Fruit fly (Drosophila melanogaster) whole organism, embryonic: ENCODE results near the gene CG2767.

ENCODE experiments used
- Atf-2 ChIP-seq: fragments of 200-800 bp; sonication (Bioruptor generic); optimal IDR thresholded peaks from 2 replicates; lab custom pipeline; 2016; ENCODE audit warnings: missing biosample characterization, missing genetic modification characterization
- BEAF-32 ChIP-seq: fragments of 200-800 bp; sonication (Bioruptor generic); optimal IDR thresholded peaks from 3 replicates; lab custom pipeline; 2017; ENCODE audit warnings: missing biosample characterization, missing genetic modification characterization, mild to moderate bottlenecking, moderate library complexity, missing genetic modification reagents
- CG11504 ChIP-seq: fragments of 200-800 bp; sonication (Bioruptor generic); optimal IDR thresholded peaks from 3 replicates; lab custom pipeline; 2019; ENCODE audit warnings: missing biosample characterization, mild to moderate bottlenecking, missing genetic modification characterization, moderate library complexity
- CG12219 ChIP-seq: fragments of 200-800 bp; sonication (Bioruptor generic); optimal IDR thresholded peaks from 3 replicates; lab custom pipeline; 2018; ENCODE audit warnings: missing biosample characterization, mild to moderate bottlenecking, missing genetic modification characterization
- CG12236 ChIP-seq: fragments of 200-800 bp; sonication (Bioruptor generic); optimal IDR thresholded peaks from 2 replicates; lab custom pipeline; 2016; ENCODE audit warnings: missing biosample characterization, missing genetic modification characterization
- CG12744 ChIP-seq: fragments of 200-800 bp; sonication (Bioruptor generic); optimal IDR thresholded peaks from 2 replicates; lab custom pipeline; 2016; ENCODE audit warnings: missing biosample characterization, missing genetic modification characterization
- CG15601 ChIP-seq: fragments of 200-800 bp; sonication (Bioruptor generic); optimal IDR thresholded peaks from 3 replicates; lab custom pipeline; 2019; ENCODE audit warnings: missing biosample characterization, mild to moderate bottlenecking, missing genetic modification characterization, moderate library complexity
- CG1647 ChIP-seq: fragments of 200-800 bp; sonication (Bioruptor generic); optimal IDR thresholded peaks from 3 replicates; lab custom pipeline; 2016; ENCODE audit warnings: missing biosample characterization, missing genetic modification characterization
- CG17568 ChIP-seq: fragments of 200-800 bp; sonication (Bioruptor generic); optimal IDR thresholded peaks from 2 replicates; lab custom pipeline; 2018; ENCODE audit warnings: missing biosample characterization, mild to moderate bottlenecking, missing genetic modification characterization, moderate library complexity
- CG2678 ChIP-seq: fragments of 200-800 bp; sonication (Bioruptor generic); optimal IDR thresholded peaks from 3 replicates; lab custom pipeline; 2019; ENCODE audit warnings: missing biosample characterization, mild to moderate bottlenecking, missing genetic modification characterization, moderate library complexity
- CG2889 ChIP-seq: fragments of 200-800 bp; sonication (Bioruptor generic); IDR thresholded peaks from 3 replicates; pipeline ENCODE4 v1.3.6; 2022; ENCODE audit warnings: missing biosample characterization, missing genetic modification characterization
- CG30403 ChIP-seq: fragments of 200-800 bp; sonication (Bioruptor generic); optimal IDR thresholded peaks from 3 replicates; lab custom pipeline; 2016; ENCODE audit warnings: missing biosample characterization, missing genetic modification characterization
- CG3065 ChIP-seq: fragments of 200-800 bp; sonication (Bioruptor generic); optimal IDR thresholded peaks from 2 replicates; lab custom pipeline; 2016; ENCODE audit warnings: missing biosample characterization, missing genetic modification characterization
- CG3281 ChIP-seq: fragments of 200-800 bp; sonication (Bioruptor generic); optimal IDR thresholded peaks from 3 replicates; lab custom pipeline; 2017; ENCODE audit warnings: missing biosample characterization, mild to moderate bottlenecking, missing genetic modification characterization
- CG33557 ChIP-seq: fragments of 200-800 bp; sonication (Bioruptor generic); optimal IDR thresholded peaks from 2 replicates; lab custom pipeline; 2019; ENCODE audit warnings: missing biosample characterization, mild to moderate bottlenecking, missing genetic modification characterization, moderate library complexity
- CG42726 ChIP-seq: fragments of 200-800 bp; sonication (Bioruptor generic); IDR thresholded peaks from 2 replicates; pipeline ENCODE4 v1.3.6; 2022; ENCODE audit warnings: missing biosample characterization, missing genetic modification characterization; ENCODE audit not compliant: partially characterized antibody
- CG5245 ChIP-seq: fragments of 200-800 bp; sonication (Bioruptor generic); optimal IDR thresholded peaks from 3 replicates; lab custom pipeline; 2016; ENCODE audit warnings: missing biosample characterization, missing genetic modification characterization
- CG6254 ChIP-seq: fragments of 200-800 bp; sonication (Bioruptor generic); optimal IDR thresholded peaks from 3 replicates; lab custom pipeline; 2017; ENCODE audit warnings: mild to moderate bottlenecking, missing biosample characterization, missing genetic modification reagents, missing genetic modification characterization
- CG7745 ChIP-seq: fragments of 200-800 bp; sonication (Bioruptor generic); optimal IDR thresholded peaks from 2 replicates; lab custom pipeline; 2018; ENCODE audit warnings: missing biosample characterization, mild to moderate bottlenecking, missing genetic modification characterization, moderate library complexity
- CG7928 ChIP-seq: fragments of 200-800 bp; sonication (Bioruptor generic); optimal IDR thresholded peaks from 2 replicates; lab custom pipeline; 2017; ENCODE audit warnings: missing biosample characterization, mild to moderate bottlenecking, missing genetic modification characterization
- CG8388 ChIP-seq: fragments of 200-800 bp; sonication (Bioruptor generic); optimal IDR thresholded peaks from 2 replicates; lab custom pipeline; 2019; ENCODE audit warnings: missing biosample characterization, mild to moderate bottlenecking, missing genetic modification characterization, moderate library complexity
- CTCF ChIP-seq: fragments of 200-800 bp; sonication (Bioruptor generic); optimal IDR thresholded peaks from 2 replicates; lab custom pipeline; 2017; ENCODE audit warnings: missing biosample characterization, mild to moderate bottlenecking, missing genetic modification characterization, moderate library complexity
- D ChIP-seq, 2 experiments: fragments of 200-800 bp in 1 of 2; fragments of >200 bp in 1 of 2; sonication (Bioruptor generic) in 1 of 2; optimal IDR thresholded peaks; 2 replicates in 1 of 2; 3 replicates in 1 of 2; lab custom pipeline; 2017; ENCODE audit warnings: mild to moderate bottlenecking in 1 of 2, missing biosample characterization in 1 of 2, missing genetic modification characterization in 1 of 2, missing genetic modification reagents in 1 of 2
- Dll ChIP-seq: fragments of 200-800 bp; sonication (Bioruptor generic); IDR thresholded peaks from 4 replicates; pipeline ENCODE4 v1.3.6; 2022; ENCODE audit warnings: missing biosample characterization, missing genetic modification characterization; ENCODE audit not compliant: partially characterized antibody
- H2.0 ChIP-seq: fragments of 200-800 bp; sonication (Bioruptor generic); IDR thresholded peaks from 2 replicates; pipeline ENCODE4 v1.3.6; 2022; ENCODE audit warnings: missing biosample characterization, missing genetic modification characterization
- MESR4 ChIP-seq: fragments of 200-800 bp; sonication (Bioruptor generic); optimal IDR thresholded peaks from 2 replicates; lab custom pipeline; 2018; ENCODE audit warnings: missing biosample characterization, mild to moderate bottlenecking, missing genetic modification characterization, moderate library complexity
- NFAT ChIP-seq: fragments of 200-800 bp; sonication (Bioruptor generic); IDR thresholded peaks from 2 replicates; pipeline ENCODE4 v1.3.6; 2022; ENCODE audit warnings: missing biosample characterization, missing genetic modification characterization
- NfI ChIP-seq: fragments of 200-800 bp; sonication (Bioruptor generic); optimal IDR thresholded peaks from 3 replicates; lab custom pipeline; 2018; ENCODE audit warnings: missing biosample characterization, mild to moderate bottlenecking, missing genetic modification characterization, moderate library complexity
- Ptx1 ChIP-seq: fragments of 200-800 bp; sonication (Bioruptor generic); IDR thresholded peaks from 2 replicates; pipeline ENCODE4 v1.3.6; 2022; ENCODE audit warnings: missing biosample characterization, missing genetic modification characterization
- Ravus ChIP-seq: fragments of 200-800 bp; sonication (Bioruptor generic); IDR thresholded peaks from 2 replicates; pipeline ENCODE4 v1.3.6; 2022; ENCODE audit warnings: missing biosample characterization, missing genetic modification characterization
- Rx ChIP-seq: fragments of 200-800 bp; sonication (Bioruptor generic); IDR thresholded peaks from 2 replicates; pipeline ENCODE4 v1.3.6; 2022; ENCODE audit warnings: missing biosample characterization, missing genetic modification characterization
- Sox100B ChIP-seq: fragments of 200-800 bp; sonication (Bioruptor generic); optimal IDR thresholded peaks from 3 replicates; lab custom pipeline; 2018; ENCODE audit warnings: missing biosample characterization, mild to moderate bottlenecking, missing genetic modification characterization
- Stat92E ChIP-seq, 3 experiments: fragments of >200 bp in 2 of 3; fragments of 200-800 bp in 1 of 3; sonication (Bioruptor generic) in 1 of 3; optimal IDR thresholded peaks; 2 replicates each; lab custom pipeline; 2017 to 2019; ENCODE audit warnings: missing biosample characterization in 3 of 3, missing genetic modification characterization in 3 of 3, mild to moderate bottlenecking in 1 of 3, moderate library complexity in 1 of 3
- Trl ChIP-seq, 3 experiments: fragments of >200 bp in 2 of 3; fragments of 200-800 bp in 1 of 3; sonication (Bioruptor generic) in 1 of 3; optimal IDR thresholded peaks; 2 replicates in 1 of 3; 3 replicates in 2 of 3; lab custom pipeline; 2016 to 2017; ENCODE audit warnings: missing biosample characterization in 1 of 3, missing genetic modification characterization in 1 of 3
- Usf ChIP-seq: fragments of 200-800 bp; sonication (Bioruptor generic); optimal IDR thresholded peaks from 2 replicates; lab custom pipeline; 2017; ENCODE audit warnings: missing genotype, missing biosample characterization, missing genetic modification characterization
- ara ChIP-seq: fragments of 200-800 bp; sonication (Bioruptor generic); IDR thresholded peaks from 2 replicates; pipeline ENCODE4 v1.3.6; 2022; ENCODE audit warnings: missing biosample characterization, missing genetic modification characterization
- cwo ChIP-seq: fragments of 200-800 bp; sonication (Bioruptor generic); optimal IDR thresholded peaks from 3 replicates; lab custom pipeline; 2017; ENCODE audit warnings: missing biosample characterization, missing genetic modification characterization, mild to moderate bottlenecking, moderate library complexity, missing genetic modification reagents
- ems ChIP-seq: fragments of 200-800 bp; sonication (Bioruptor generic); optimal IDR thresholded peaks from 3 replicates; lab custom pipeline; 2016; ENCODE audit warnings: missing biosample characterization, missing genetic modification characterization
- exex ChIP-seq: fragments of 200-800 bp; sonication (Bioruptor generic); optimal IDR thresholded peaks from 4 replicates; lab custom pipeline; 2018; ENCODE audit warnings: missing biosample characterization, mild to moderate bottlenecking, missing genetic modification characterization, moderate library complexity
- lbe ChIP-seq: fragments of 200-800 bp; sonication (Bioruptor generic); optimal IDR thresholded peaks from 2 replicates; lab custom pipeline; 2016; ENCODE audit warnings: missing biosample characterization, mild to moderate bottlenecking, missing genetic modification characterization
- lola ChIP-seq, 3 experiments: fragments of >200 bp in 2 of 3; fragments of 200-800 bp in 1 of 3; sonication (Bioruptor generic) in 1 of 3; optimal IDR thresholded peaks; 2 replicates each; lab custom pipeline; 2017 to 2019; ENCODE audit warnings: missing biosample characterization in 3 of 3, missing genetic modification characterization in 3 of 3, mild to moderate bottlenecking in 1 of 3, moderate library complexity in 1 of 3
- psq ChIP-seq: fragments of 200-800 bp; sonication (Bioruptor generic); optimal IDR thresholded peaks from 2 replicates; lab custom pipeline; 2017; ENCODE audit warnings: missing biosample characterization, missing genetic modification characterization
- sens-2 ChIP-seq: fragments of 200-800 bp; sonication (Bioruptor generic); IDR thresholded peaks from 2 replicates; pipeline ENCODE4 v1.3.6; 2022; ENCODE audit warnings: missing biosample characterization, missing genetic modification characterization
- slbo ChIP-seq: fragments of 200-800 bp; sonication (Bioruptor generic); IDR thresholded peaks from 2 replicates; pipeline ENCODE4 v1.3.6; 2022; ENCODE audit warnings: missing biosample characterization, missing genetic modification characterization
- slp2 ChIP-seq: fragments of 200-800 bp; sonication (Bioruptor generic); optimal IDR thresholded peaks from 2 replicates; lab custom pipeline; 2016; ENCODE audit warnings: missing biosample characterization, missing genetic modification characterization
- sr ChIP-seq: fragments of 200-800 bp; sonication (Bioruptor generic); IDR thresholded peaks from 3 replicates; pipeline ENCODE4 v1.3.6; 2022; ENCODE audit warnings: missing biosample characterization, missing genetic modification characterization
- ssp ChIP-seq: fragments of 200-800 bp; sonication (Bioruptor generic); IDR thresholded peaks from 2 replicates; pipeline ENCODE4 v1.3.6; 2022; ENCODE audit warnings: missing biosample characterization, missing genetic modification characterization
- stwl ChIP-seq: fragments of 200-800 bp; sonication (Bioruptor generic); optimal IDR thresholded peaks from 3 replicates; lab custom pipeline; 2018; ENCODE audit warnings: missing biosample characterization, mild to moderate bottlenecking, missing genetic modification characterization, moderate library complexity
- vvl ChIP-seq: fragments of 200-800 bp; sonication (Bioruptor generic); IDR thresholded peaks from 2 replicates; pipeline ENCODE4 v1.3.6; 2022; ENCODE audit warnings: missing biosample characterization, missing genetic modification characterization

CG2767 gene

DNA sequence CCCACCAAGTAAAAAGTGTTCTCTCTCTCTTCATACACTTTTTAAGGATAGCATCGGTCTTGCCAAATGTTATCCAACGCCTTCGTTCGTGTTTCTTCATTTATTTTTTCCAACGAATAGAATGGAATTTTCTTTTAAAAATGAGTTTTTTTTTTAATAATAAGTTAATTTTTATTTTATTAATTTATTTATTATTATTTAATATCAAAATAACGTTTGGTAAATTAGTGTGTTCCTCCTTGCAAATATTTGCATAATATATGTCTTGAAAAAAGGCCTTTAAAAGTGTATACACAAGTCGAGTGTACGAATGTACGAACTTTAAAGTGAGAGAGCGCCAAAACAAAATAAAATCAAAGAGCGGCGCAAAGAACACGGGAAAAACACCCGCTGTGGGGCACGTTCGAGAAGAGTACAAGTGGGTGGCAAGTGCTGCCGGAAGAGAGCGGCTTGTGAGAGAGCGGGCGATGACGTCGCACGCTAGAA lies 19.3 kb upstream of the CG2767 start (continued):
- TF ChIP-seq CG2889 (GFP tag; lab: Robert Waterston, UW) (0 out of 3 replicates have a peak, but pooled peaks have one; percentile 13), MESR4 (GFP tag; lab: Kevin White, UChicago) (no peak), Atf-2 (peak; percentile 22), CG11504 (tag; lab: Kevin White, UChicago) (peak; percentile 90), H2.0 (GFP tag; lab: Robert Waterston, UW) (peak; percentile 70), CG33557 (GFP tag; lab: Kevin White, UChicago) (peak; percentile 76), CG2678 (tag; lab: Kevin White, UChicago) (peak; percentile 95), Ravus (GFP tag; lab: Robert Waterston, UW) (no peak; the same call in 1 of the 2 replicates), CG12744 (GFP tag; lab: Kevin White, UChicago) (no peak), slp2 (GFP tag; lab: Kevin White, UChicago) (no peak), BEAF-32 (no peak), ara (GFP tag; lab: Robert Waterston, UW) (peak; percentile 26; the same call in 1 of the 2 replicates), stwl (tag; lab: Kevin White, UChicago) (no peak), Stat92E (GFP tag; optimal IDR thresholded peaks at IDR 0.05; lab: Kevin White, UChicago) (no peak), NfI (GFP tag; lab: Kevin White, UChicago) (peak; percentile 91), CG1647 (no peak), CG30403 (GFP tag; lab: Kevin White, UChicago) (peak; percentile 85), CG17568 (peak; percentile 50), NFAT (peak; percentile 70), CG12219 (GFP tag; lab: Kevin White, UChicago) (peak; percentile 62), CTCF (GFP tag; lab: Kevin White, UChicago) (peak; percentile 23), CG42726 (GFP tag; lab: Robert Waterston, UW) (no peak), CG15601 (tag; lab: Kevin White, UChicago) (peak; percentile 92), lbe (GFP tag; lab: Kevin White, UChicago) (peak; percentile 46), CG8388 (GFP tag; lab: Kevin White, UChicago) (peak; percentile 94), CG12236 (GFP tag; lab: Kevin White, UChicago) (no peak), ems (GFP tag; lab: Kevin White, UChicago) (peak; percentile 42), Ptx1 (GFP tag; lab: Robert Waterston, UW) (peak; percentile 86), CG7928 (GFP tag; lab: Kevin White, UChicago) (no peak), psq (GFP tag; lab: Kevin White, UChicago) (peak; percentile 48), CG3281 (peak; percentile 86), CG6254 (GFP tag; lab: Kevin White, UChicago) (peak; percentile 76), cwo (GFP tag; lab: Kevin White, UChicago) (peak; percentile 75), exex (tag; lab: Kevin White, UChicago) (peak; percentile 40), sr (GFP tag; lab: Robert Waterston, UW) (no peak), sens-2 (GFP tag; lab: Robert Waterston, UW) (no peak), ssp (GFP tag; lab: Robert Waterston, UW) (no peak; the same call in none of the 2 replicates), CG5245 (GFP tag; lab: Kevin White, UChicago) (peak; percentile 52), vvl (GFP tag; lab: Robert Waterston, UW) (peak; percentile 71), Dll (peak; percentile 34; the same call in 1 of the 4 replicates), Usf (peak; percentile 70), Sox100B (GFP tag; lab: Kevin White, UChicago) (peak; percentile 92), Trl (optimal IDR thresholded peaks at IDR 0.05; lab: Kevin White, UChicago) (peak; percentile 75 to 84), Trl (GFP tag; optimal IDR thresholded peaks at IDR 0.05; lab: Kevin White, UChicago) (peak; percentile 35), CG3065 (GFP tag; lab: Kevin White, UChicago) (peak; percentile 45), CG7745 (no peak), lola (GFP tag; optimal IDR thresholded peaks at IDR 0.05; lab: Kevin White, UChicago) (peak in 1 of 3 experiments; percentile 90), D (optimal IDR thresholded peaks at IDR 0.05; lab: Kevin White, UChicago) (no peak), D (GFP tag; optimal IDR thresholded peaks at IDR 0.05; lab: Kevin White, UChicago) (peak; percentile 82), slbo (GFP tag; lab: Robert Waterston, UW) (peak; percentile 87), Rx (GFP tag; lab: Robert Waterston, UW) (no peak)
